Worm (Caenorhabditis elegans): ENCODE data around the gene F38B2.2.
A peak's percentile ranks its signal among the peaks of the same experiment; 100 is the strongest.

The F38B2.2 gene

DNA sequence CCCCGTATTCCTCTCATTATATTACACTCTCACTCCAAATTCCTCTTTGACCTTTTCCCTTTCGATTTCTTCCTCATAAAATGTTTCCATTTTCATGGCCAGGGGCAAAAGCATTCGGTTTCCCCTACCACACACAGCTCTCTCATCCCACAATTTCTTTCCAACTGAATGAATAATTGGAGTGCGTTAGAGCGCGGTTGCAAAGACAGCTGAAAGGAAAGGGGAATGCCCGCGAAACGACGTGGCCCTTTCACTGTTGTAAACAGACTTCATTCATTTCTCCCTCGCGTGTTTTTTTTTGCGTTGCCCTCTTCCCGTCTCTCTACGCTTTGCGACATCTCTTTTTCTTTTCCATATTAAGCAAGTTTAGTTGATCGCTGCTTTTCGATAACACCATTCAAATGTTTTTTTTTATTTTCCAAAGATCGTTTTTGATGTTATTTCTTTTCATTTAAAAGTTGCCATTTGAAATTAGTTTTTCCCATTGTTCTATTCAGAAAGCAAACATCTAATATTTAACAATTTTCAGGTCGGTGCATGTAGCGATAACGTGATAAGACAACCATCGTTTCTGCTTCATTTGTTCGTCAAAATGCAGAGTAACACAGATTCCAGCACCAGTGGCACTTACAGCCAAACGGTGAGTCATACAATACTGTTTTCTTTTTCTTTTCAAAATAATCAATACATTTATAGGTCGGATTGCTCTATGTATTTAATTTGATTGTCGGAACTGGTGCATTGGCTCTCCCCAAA is 16.7 kb downstream of the F38B2.2 start, which contains the start of gene C03A3.2 (continued):
- no peak for TF ChIP-seq ZK546.5 (tag; optimal IDR thresholded peaks at IDR 0.05)
- TF ChIP-seq cey-2 (tag; optimal IDR thresholded peaks at IDR 0.05; ENCODE audit: borderline replicate concordance, insufficient read depth): no peak
- TF ChIP-seq nhr-76 (tag; optimal IDR thresholded peaks at IDR 0.05): no peak
- TF ChIP-seq nhr-25 (tag; optimal IDR thresholded peaks at IDR 0.05; ENCODE audit: borderline replicate concordance, insufficient read depth): peak; percentile 40
- no peak for TF ChIP-seq php-3 (GFP tag; IDR thresholded peaks at IDR 0.05)
- peak; percentile 20 for TF ChIP-seq F37D6.2 (tag; optimal IDR thresholded peaks at IDR 0.05)
- peak; percentile 55 for TF ChIP-seq nhr-11 (tag; optimal IDR thresholded peaks at IDR 0.05)
- no peak for TF ChIP-seq nhr-48 (tag; optimal IDR thresholded peaks at IDR 0.05)
- peak; percentile 58 for TF ChIP-seq hlh-30 (tag; optimal IDR thresholded peaks at IDR 0.05; ENCODE audit: insufficient read depth)
- peak; percentile 70; the same call in 1 of the 2 replicates for TF ChIP-seq hmg-1.1 (GFP tag; IDR thresholded peaks at IDR 0.05)
- TF ChIP-seq tra-1 (GFP tag; IDR thresholded peaks at IDR 0.05): no peak
- no peak for TF ChIP-seq lin-1 (GFP tag; IDR thresholded peaks at IDR 0.05)
- TF ChIP-seq lin-38 (GFP tag; IDR thresholded peaks at IDR 0.05): peak; percentile 87
- no peak for TF ChIP-seq Y105C5A.15 (GFP tag; IDR thresholded peaks at IDR 0.05)
- TF ChIP-seq lin-13 (GFP tag; optimal IDR thresholded peaks at IDR 0.05): peak; percentile 47
- peak; percentile 72 for TF ChIP-seq pqm-1 (tag; optimal IDR thresholded peaks at IDR 0.05)
- TF ChIP-seq hif-1 (tag; optimal IDR thresholded peaks at IDR 0.05): peak in 1 of 2 experiments; percentile 28
- peak; percentile 82 for TF ChIP-seq mxl-3 (GFP tag; optimal IDR thresholded peaks at IDR 0.05)
- TF ChIP-seq ZK337.2 (GFP tag; IDR thresholded peaks at IDR 0.05): no peak

DNA sequence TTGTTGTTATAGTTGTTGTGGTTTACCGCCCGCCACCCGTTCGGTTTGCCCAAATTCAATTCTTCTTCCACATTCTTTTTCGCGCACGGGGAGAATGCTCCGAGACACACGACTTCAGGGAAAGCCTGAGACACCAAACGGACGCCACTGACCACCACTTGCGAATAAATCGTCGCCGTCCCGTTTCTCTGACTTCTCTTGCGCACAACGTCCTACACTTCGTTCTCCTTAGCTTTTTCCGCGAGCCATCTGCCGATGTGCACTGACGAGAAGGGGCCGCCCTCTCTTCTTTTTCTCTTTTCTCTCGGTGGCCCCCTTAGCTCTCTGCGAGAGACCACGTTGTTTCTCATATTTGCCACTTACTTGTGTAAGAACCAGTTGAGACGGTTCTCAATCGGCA is 22.1 kb downstream of the F38B2.2 start, which contains the start of gene C03A3.1:
Gene C03A3.1, plus strand, starts transcription at position 291 of the 400 bp plus-strand sequence.
- TF ChIP-seq set-16 (GFP tag; IDR thresholded peaks at IDR 0.05) (peak; percentile 50), F49E8.2 (tag; optimal IDR thresholded peaks at IDR 0.05; ENCODE audit: borderline replicate concordance) (no peak), hmg-1.1 (GFP tag; IDR thresholded peaks at IDR 0.05) (peak; percentile 51; the same call in 1 of the 2 replicates), rbr-2 (tag; optimal IDR thresholded peaks at IDR 0.05) (peak; percentile 48), fkh-10 (GFP tag; optimal IDR thresholded peaks at IDR 0.05) (no peak), lsy-2 (tag; optimal IDR thresholded peaks at IDR 0.05) (peak in 1 of 2 experiments; percentile 16), hlh-30 (tag; optimal IDR thresholded peaks at IDR 0.05; ENCODE audit: insufficient read depth) (peak; percentile 17), saeg-2 (GFP tag; IDR thresholded peaks at IDR 0.05) (0 out of 2 replicates have a peak, but pooled peaks have one; percentile 9), pha-4 (GFP tag; IDR thresholded peaks at IDR 0.05) (no peak), pha-4 (tag; optimal IDR thresholded peaks at IDR 0.05) (no peak), zfp-3 (GFP tag; conservative IDR thresholded peaks at IDR 0.05) (no peak)

DNA sequence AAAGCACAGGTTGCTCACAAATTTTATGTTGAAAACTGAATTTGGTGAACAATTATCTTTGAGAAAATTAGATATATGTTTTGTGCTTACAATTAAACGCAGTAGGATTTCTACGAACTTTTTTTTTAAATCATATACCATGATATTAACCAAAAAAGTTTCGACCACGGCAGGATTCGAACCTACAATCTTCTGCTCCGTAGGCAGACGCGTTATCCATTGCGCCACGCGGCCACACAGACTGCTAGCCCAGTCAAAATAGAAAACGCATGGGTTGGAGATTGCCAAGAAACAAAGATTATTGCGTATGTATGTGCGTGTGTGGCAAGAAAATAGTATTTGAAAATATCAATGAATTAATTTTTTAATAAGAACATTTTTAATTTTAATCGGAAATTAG is 26.7 kb downstream of the F38B2.2 start:
- TF ChIP-seq attf-4 (tag; optimal IDR thresholded peaks at IDR 0.05): no peak
- no peak for TF ChIP-seq T26A8.4 (GFP tag; IDR thresholded peaks at IDR 0.05)
- no peak for TF ChIP-seq ceh-32 (tag; optimal IDR thresholded peaks at IDR 0.05; ENCODE audit: poor library complexity)
- peak; percentile 68 for TF ChIP-seq madf-9 (GFP tag; conservative IDR thresholded peaks at IDR 0.05)
- peak; percentile 64 for TF ChIP-seq dve-1 (tag; optimal IDR thresholded peaks at IDR 0.05; ENCODE audit: insufficient read depth)
- TF ChIP-seq fos-1 (tag; optimal IDR thresholded peaks at IDR 0.05): no peak
- TF ChIP-seq lin-29 (GFP tag; IDR thresholded peaks at IDR 0.05): no peak
- TF ChIP-seq F49E8.2 (tag; optimal IDR thresholded peaks at IDR 0.05; ENCODE audit: borderline replicate concordance): no peak
- TF ChIP-seq snpc-1.2 (GFP tag; IDR thresholded peaks at IDR 0.05): peak; percentile 86
- no peak for TF ChIP-seq fkh-10 (GFP tag; optimal IDR thresholded peaks at IDR 0.05)
- no peak for TF ChIP-seq nhr-42 (GFP tag; IDR thresholded peaks at IDR 0.05)
- TF ChIP-seq egl-43 (GFP tag; IDR thresholded peaks at IDR 0.05): no peak
- TF ChIP-seq daf-19 (GFP tag; conservative IDR thresholded peaks at IDR 0.05): peak; percentile 83
- peak; percentile 59 for TF ChIP-seq Y5F2A.4 (GFP tag; optimal IDR thresholded peaks at IDR 0.05)
- TF ChIP-seq nhr-11 (tag; optimal IDR thresholded peaks at IDR 0.05): no peak
- TF ChIP-seq unc-130 (GFP tag; optimal IDR thresholded peaks at IDR 0.05): peak; percentile 70
- no peak for TF ChIP-seq dmd-9 (GFP tag; IDR thresholded peaks at IDR 0.05)
- no peak for TF ChIP-seq spr-3 (GFP tag; optimal IDR thresholded peaks at IDR 0.05)
- peak; percentile 30 for TF ChIP-seq sdz-12 (GFP tag; optimal IDR thresholded peaks at IDR 0.05)
- peak in 1 of 2 experiments; percentile 47 for TF ChIP-seq hif-1 (tag; optimal IDR thresholded peaks at IDR 0.05)
- peak; percentile 72 for TF ChIP-seq zip-2 (tag; optimal IDR thresholded peaks at IDR 0.05)

Data from whole organism, L4 larva.